Worm (Caenorhabditis elegans): ENCODE data around the gene cnc-10.

DNA sequence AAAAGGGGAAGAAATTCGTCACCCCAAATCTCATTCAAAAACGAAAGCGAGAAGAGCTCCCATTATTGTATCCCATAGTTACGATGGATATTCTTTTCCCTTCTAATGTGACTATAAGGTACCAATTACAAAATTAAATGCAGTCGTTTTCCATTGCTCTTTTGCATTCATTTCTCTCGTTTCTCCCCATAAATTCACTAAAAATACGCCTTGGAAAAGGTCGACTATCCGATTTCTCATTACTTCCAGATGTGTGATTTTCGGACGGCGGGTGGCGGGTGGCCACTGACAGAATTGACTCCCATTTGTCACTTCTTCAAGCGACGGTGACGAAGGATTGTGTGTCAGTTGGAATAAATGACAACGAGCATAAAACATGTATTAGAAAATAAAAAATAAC lies 49.5 kb upstream of the cnc-10 start:
- no peak for TF ChIP-seq ama-1 (optimal IDR thresholded peaks at IDR 0.05)
- no peak for TF ChIP-seq tbx-11 (GFP tag; IDR thresholded peaks at IDR 0.05)
- no peak for TF ChIP-seq hmg-4 (GFP tag; optimal IDR thresholded peaks at IDR 0.05)
